Worm (Caenorhabditis elegans) whole organism, L4 larva: ENCODE data around the gene tag-52.

Experiments
- D1046.2 ChIP-seq: fragments of 200-800 bp; sonication (Bioruptor generic); IDR thresholded peaks from 2 replicates; pipeline ENCODE4 v1.3.6; 2022; ENCODE audit warnings: missing genetic modification characterization, missing compliant biosample characterization
- F26F4.8 ChIP-seq: fragments of 200-800 bp; sonication (Bioruptor generic); conservative IDR thresholded peaks from 2 replicates; pipeline ENCODE4 v1.3.6; 2022; ENCODE audit warnings: missing genetic modification characterization, missing compliant biosample characterization
- F44E2.7 ChIP-seq: fragments of 200-800 bp; sonication (Bioruptor generic); IDR thresholded peaks from 2 replicates; pipeline ENCODE4 v2.1.2; 2022; ENCODE audit warnings: missing genetic modification characterization, missing compliant biosample characterization
- T20F7.1 ChIP-seq: fragments of 200-800 bp; sonication (Bioruptor generic); optimal IDR thresholded peaks from 2 replicates; lab custom pipeline; 2018; ENCODE audit warnings: mild to moderate bottlenecking, missing genetic modification characterization, missing compliant biosample characterization
- Y105C5A.15 ChIP-seq: fragments of 200-800 bp; sonication (Bioruptor generic); IDR thresholded peaks from 2 replicates; pipeline ENCODE4 v1.3.6; 2022; ENCODE audit warnings: missing genetic modification characterization, missing compliant biosample characterization
- Y48G9A.11 ChIP-seq: fragments of 200-800 bp; sonication (Bioruptor generic); IDR thresholded peaks from 2 replicates; pipeline ENCODE4 v1.3.6; 2022; ENCODE audit warnings: missing genetic modification reagents, missing genetic modification characterization, missing compliant biosample characterization
- Y75B8A.6 ChIP-seq: fragments of 200-800 bp; sonication (Bioruptor generic); IDR thresholded peaks from 2 replicates; pipeline ENCODE4 v1.3.6; 2022; ENCODE audit warnings: missing genetic modification reagents, missing genetic modification characterization, missing compliant biosample characterization
- ZK337.2 ChIP-seq: fragments of 200-800 bp; sonication (Bioruptor generic); IDR thresholded peaks from 2 replicates; pipeline ENCODE4 v1.3.6; 2022; ENCODE audit warnings: missing genetic modification reagents, missing genetic modification characterization, missing compliant biosample characterization
- aha-1 ChIP-seq: fragments of 150-350 bp; peaks from one replicate; lab custom pipeline; 2014; ENCODE audit warnings: missing biosample characterization, missing genetic modification characterization
- arid-1 ChIP-seq: fragments of 200-800 bp; sonication (Bioruptor generic); conservative IDR thresholded peaks from 2 replicates; pipeline ENCODE4 v1.3.6; 2022; ENCODE audit warnings: missing genetic modification reagents, missing genetic modification characterization, missing compliant biosample characterization
- attf-4 ChIP-seq: sonication (generic microtip); optimal IDR thresholded peaks from 3 replicates; lab custom pipeline; 2017; ENCODE audit warnings: missing biosample characterization, missing genetic modification characterization
- ceh-28 ChIP-seq: fragments of 150-350 bp; optimal IDR thresholded peaks from 2 replicates; lab custom pipeline; 2014; ENCODE audit warnings: missing biosample characterization, missing genetic modification reagents, missing genetic modification characterization
- ceh-32 ChIP-seq: sonication (generic microtip); optimal IDR thresholded peaks from 2 replicates; lab custom pipeline; 2016; ENCODE audit warnings: mild to moderate bottlenecking, missing genetic modification characterization, missing compliant biosample characterization; ENCODE audit not compliant: poor library complexity
- ceh-44 ChIP-seq: fragments of 200-800 bp; sonication (Bioruptor generic); IDR thresholded peaks from 2 replicates; pipeline ENCODE4 v1.3.6; 2022; ENCODE audit warnings: missing genetic modification reagents, missing genetic modification characterization, missing compliant biosample characterization
- ceh-62 ChIP-seq: sonication (generic microtip); optimal IDR thresholded peaks from 2 replicates; lab custom pipeline; 2017; ENCODE audit warnings: missing biosample characterization, missing genetic modification characterization
- ctbp-1 ChIP-seq: fragments of 200-800 bp; sonication (Bioruptor generic); IDR thresholded peaks from 2 replicates; pipeline ENCODE4 v1.3.6; 2022; ENCODE audit warnings: missing genetic modification reagents, missing genetic modification characterization, missing compliant biosample characterization
- dmd-8 ChIP-seq: fragments of 200-800 bp; sonication (Bioruptor generic); IDR thresholded peaks from 2 replicates; pipeline ENCODE4 v1.3.6; 2022; ENCODE audit warnings: missing genetic modification characterization, missing compliant biosample characterization
- dpl-1 ChIP-seq: fragments of 150-350 bp; optimal IDR thresholded peaks from 2 replicates; lab custom pipeline; 2014; ENCODE audit warnings: missing biosample characterization, missing genetic modification reagents, missing genetic modification characterization
- lim-7 ChIP-seq: fragments of 200-800 bp; sonication (Bioruptor generic); IDR thresholded peaks from 2 replicates; pipeline ENCODE4 v1.3.6; 2022; ENCODE audit warnings: missing genetic modification characterization, missing compliant biosample characterization
- lin-1 ChIP-seq: fragments of 200-800 bp; sonication (Bioruptor generic); IDR thresholded peaks from 2 replicates; pipeline ENCODE4 v1.3.6; 2022; ENCODE audit warnings: missing genetic modification reagents, missing genetic modification characterization, missing compliant biosample characterization
- lin-13 ChIP-seq: fragments of 150-350 bp; optimal IDR thresholded peaks from 2 replicates; lab custom pipeline; 2014; ENCODE audit warnings: missing biosample characterization, missing genetic modification reagents, missing genetic modification characterization
- lin-15B ChIP-seq: fragments of 150-350 bp; sonication (generic microtip); optimal IDR thresholded peaks from 3 replicates; lab custom pipeline; 2014; ENCODE audit warnings: missing biosample characterization, missing genetic modification characterization
- lin-39 ChIP-seq: fragments of 150-350 bp; optimal IDR thresholded peaks from 2 replicates; lab custom pipeline; 2014; ENCODE audit warnings: missing biosample characterization, missing genetic modification reagents, missing genetic modification characterization
- madf-5 ChIP-seq, 2 experiments: fragments of 200-800 bp; sonication (Bioruptor generic); IDR thresholded peaks; 2 replicates each; pipeline ENCODE4 v1.3.6; 2022; ENCODE audit warnings: missing compliant biosample characterization in 2 of 2, missing genetic modification characterization in 2 of 2
- madf-9 ChIP-seq: fragments of 200-800 bp; sonication (Bioruptor generic); conservative IDR thresholded peaks from 2 replicates; pipeline ENCODE4 v1.3.6; 2022; ENCODE audit warnings: missing genetic modification reagents, missing genetic modification characterization, missing compliant biosample characterization
- mxl-2 ChIP-seq: fragments of 200-800 bp; sonication (Bioruptor generic); conservative IDR thresholded peaks from 2 replicates; pipeline ENCODE4 v1.3.6; 2022; ENCODE audit warnings: missing genetic modification reagents, missing genetic modification characterization, missing compliant biosample characterization
- nhr-10 ChIP-seq: fragments of 150-350 bp; optimal IDR thresholded peaks from 2 replicates; lab custom pipeline; 2014; ENCODE audit warnings: missing biosample characterization, missing genetic modification characterization
- nhr-102 ChIP-seq: sonication (generic microtip); optimal IDR thresholded peaks from 2 replicates; lab custom pipeline; 2016; ENCODE audit warnings: mild to moderate bottlenecking, missing genetic modification characterization, moderate library complexity, missing compliant biosample characterization
- nhr-41 ChIP-seq: fragments of 200-800 bp; sonication (Bioruptor generic); IDR thresholded peaks from 2 replicates; pipeline ENCODE4 v1.3.6; 2022; ENCODE audit warnings: missing genetic modification reagents, missing genetic modification characterization, missing compliant biosample characterization
- nhr-6 ChIP-seq: fragments of 150-350 bp; optimal IDR thresholded peaks from 2 replicates; lab custom pipeline; 2014; ENCODE audit warnings: missing biosample characterization, missing genetic modification characterization
- saeg-2 ChIP-seq: fragments of 200-800 bp; sonication (Bioruptor generic); IDR thresholded peaks from 2 replicates; pipeline ENCODE4 v1.3.6; 2022; ENCODE audit warnings: missing genetic modification reagents, missing genetic modification characterization, missing compliant biosample characterization
- snpc-1.2 ChIP-seq: fragments of 200-800 bp; sonication (Bioruptor generic); IDR thresholded peaks from 2 replicates; pipeline ENCODE4 v1.3.6; 2022; ENCODE audit warnings: missing genetic modification reagents, missing genetic modification characterization, missing compliant biosample characterization
- tag-97 ChIP-seq: fragments of 200-800 bp; sonication (Bioruptor generic); IDR thresholded peaks from 2 replicates; pipeline ENCODE4 v1.3.6; 2022; ENCODE audit warnings: missing genetic modification characterization, missing compliant biosample characterization
- unc-62 ChIP-seq, 3 experiments: fragments of 150-350 bp in 1 of 3; sonication (generic microtip); optimal IDR thresholded peaks in 2 of 3; peaks in 1 of 3; 1 replicate in 1 of 3; 2 replicates in 2 of 3; lab custom pipeline; 2014 to 2017; ENCODE audit warnings: missing biosample characterization in 3 of 3, missing genetic modification characterization in 3 of 3, missing genetic modification reagents in 3 of 3, missing genotype in 1 of 3
- vab-7 ChIP-seq: fragments of 200-800 bp; sonication (Bioruptor generic); IDR thresholded peaks from 2 replicates; pipeline ENCODE4 v1.3.6; 2022; ENCODE audit warnings: missing genetic modification reagents, missing genetic modification characterization, missing compliant biosample characterization

tag-52 gene

ce11 chrX:3633654-3634053, 44.7 kb downstream of the tag-52 start, which contains the start of gene gst-11:
Gene gst-11, minus strand, starts transcription at chrX:3633754.
- no peak for TF ChIP-seq ceh-62 (tag; lab: Kevin White, UChicago)
- TF ChIP-seq Y105C5A.15, result no peak
- TF ChIP-seq unc-62 (GFP tag; optimal IDR thresholded peaks at IDR 0.05 in 1 of 2; lab: Kevin White, UChicago), result peak in 1 of 2 experiments; percentile 2
- no peak for TF ChIP-seq unc-62 (tag; optimal IDR thresholded peaks at IDR 0.05; lab: Kevin White, UChicago)
- TF ChIP-seq nhr-102 (tag; lab: Kevin White, UChicago), result no peak

- TF ChIP-seq D1046.2 (GFP tag; lab: Robert Waterston, UW), result peak; percentile 79; the same call in 1 of the 2 replicates
- 0 out of 2 replicates have a peak, but pooled peaks have one; percentile 11 for TF ChIP-seq ZK337.2 (GFP tag; lab: Robert Waterston, UW)
- TF ChIP-seq nhr-6, result no peak
- TF ChIP-seq saeg-2 (GFP tag; lab: Robert Waterston, UW), result 0 out of 2 replicates have a peak, but pooled peaks have one; percentile 37
- no peak for TF ChIP-seq nhr-10 (tag; lab: Kevin White, UChicago)
- TF ChIP-seq F26F4.8, result 0 out of 2 replicates have a peak, but pooled peaks have one; percentile 10
- no peak for TF ChIP-seq ceh-28 (tag; lab: Kevin White, UChicago)
- TF ChIP-seq vab-7 (GFP tag; lab: Robert Waterston, UW), result peak; percentile 49
- peak; percentile 66 for TF ChIP-seq lim-7 (GFP tag; lab: Robert Waterston, UW)
- TF ChIP-seq madf-9 (GFP tag; lab: Robert Waterston, UW), result no peak; the same call in 1 of the 2 replicates
- 0 out of 2 replicates have a peak, but pooled peaks have one; percentile 3 for TF ChIP-seq arid-1 (GFP tag; lab: Robert Waterston, UW)
- TF ChIP-seq madf-5 (GFP tag; IDR thresholded peaks at IDR 0.05; lab: Robert Waterston, UW), result peak in 1 of 2 experiments; percentile 56; a peak in 1 of 4 replicates
- TF ChIP-seq attf-4 (tag; lab: Kevin White, UChicago), result no peak
- peak; percentile 47; the same call in 1 of the 2 replicates for TF ChIP-seq tag-97
- peak; percentile 53; the same call in 1 of the 2 replicates for TF ChIP-seq nhr-41 (GFP tag; lab: Robert Waterston, UW)
- TF ChIP-seq Y48G9A.11 (GFP tag; lab: Robert Waterston, UW), result peak; percentile 56
- TF ChIP-seq snpc-1.2 (GFP tag; lab: Robert Waterston, UW), result peak; percentile 13; the same call in 1 of the 2 replicates
- no peak for TF ChIP-seq ceh-62 (tag; lab: Kevin White, UChicago)
- TF ChIP-seq Y75B8A.6 (GFP tag; lab: Robert Waterston, UW), result peak; percentile 77; the same call in 1 of the 2 replicates
- no peak for TF ChIP-seq ctbp-1 (GFP tag; lab: Robert Waterston, UW)
- 0 out of 2 replicates have a peak, but pooled peaks have one; percentile 20 for TF ChIP-seq dmd-8 (GFP tag; lab: Robert Waterston, UW)
- TF ChIP-seq ceh-44 (GFP tag; lab: Robert Waterston, UW), result peak; percentile 7; the same call in 1 of the 2 replicates
Measured at ce11 chrX:3631550-3631949, 46.8 kb downstream of the tag-52 start.

- TF ChIP-seq Y75B8A.6 (GFP tag; lab: Robert Waterston, UW) (no peak), mxl-2 (no peak), aha-1 (peak; percentile 58), T20F7.1 (GFP tag; lab: Kevin White, UChicago) (no peak), ceh-32 (tag; lab: Kevin White, UChicago) (no peak), lin-13 (no peak), unc-62 (GFP tag; optimal IDR thresholded peaks at IDR 0.05 in 1 of 2; lab: Kevin White, UChicago) (peak in 1 of 2 experiments; percentile 93), unc-62 (tag; optimal IDR thresholded peaks at IDR 0.05; lab: Kevin White, UChicago) (no peak)
Measured at ce11 chrX:3630090-3630489, 48.3 kb downstream of the tag-52 start.

ce11 chrX:3628016-3628415, 50.3 kb downstream of the tag-52 start, which contains the start of gene vep-2:
Gene vep-2, plus strand, starts transcription at chrX:3628316.
- TF ChIP-seq lin-39 (tag; lab: Kevin White, UChicago) (no peak), lin-15B (tag; lab: Kevin White, UChicago) (no peak), lin-1 (GFP tag; lab: Robert Waterston, UW) (no peak), dpl-1 (GFP tag; lab: Kevin White, UChicago) (no peak), nhr-6 (no peak), F44E2.7 (GFP tag; lab: Robert Waterston, UW) (no peak)
